Fruit fly (Drosophila melanogaster): ENCODE data around the gene Aldh7A1.
A peak's percentile ranks its signal among the peaks of the same experiment; 100 is the strongest.

Aldh7A1 gene

DNA sequence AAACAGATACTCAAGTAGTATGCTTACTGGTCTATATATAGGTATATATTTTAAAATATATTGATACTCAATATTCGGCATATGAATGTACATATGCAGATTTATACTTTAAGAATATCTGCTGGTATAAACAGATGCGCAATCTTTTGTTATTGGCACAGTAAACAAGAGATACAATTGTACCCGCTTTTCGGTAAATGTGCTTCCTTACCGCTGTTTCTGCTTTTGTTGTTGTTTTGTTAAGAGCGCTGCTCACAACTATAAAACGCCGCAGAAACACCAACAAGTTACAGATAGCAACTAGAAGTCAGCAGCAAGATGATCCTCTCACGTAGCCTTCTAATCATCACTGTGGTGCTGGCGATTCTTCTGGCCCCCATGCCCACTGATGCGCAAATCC lies 3.0 kb downstream of the Aldh7A1 start, which contains the start of gene CG45081:
Gene CG45081 (plus strand): TSS at position 301 of the 400 bp plus-strand sequence.
- TF ChIP-seq noc (tag; optimal IDR thresholded peaks at IDR 0.05): no peak

DNA sequence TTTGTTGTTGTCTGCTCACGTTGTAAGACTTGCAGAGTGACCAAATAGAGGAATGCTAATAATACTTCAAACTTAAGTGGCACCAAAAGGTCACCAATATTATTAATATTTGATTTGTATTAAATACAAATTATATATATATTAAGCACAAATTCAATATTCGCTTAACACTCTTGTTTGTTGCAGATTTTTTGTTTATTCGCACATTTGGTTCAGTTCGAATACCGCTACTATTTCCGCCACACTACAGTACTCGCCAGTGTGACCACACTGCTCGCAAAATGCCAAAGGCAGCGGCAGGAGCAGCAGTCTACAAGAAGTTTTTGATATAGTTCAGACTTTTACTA lies 4.6 kb downstream of the Aldh7A1 start, which contains the start of gene Max:
Gene Max (minus strand): TSS at position 44 of the 347 bp plus-strand sequence.
- TF ChIP-seq noc (tag; optimal IDR thresholded peaks at IDR 0.05): peak; percentile 63

- TF ChIP-seq noc (tag; optimal IDR thresholded peaks at IDR 0.05): no peak
These were observed 5.1 kb downstream of the Aldh7A1 start, which contains the start of the genes CG42374 and Mettl5 for dm6 chr3L:19263480-19264140. CG42374 (plus strand) TSS chr3L:19263766. Mettl5 (plus strand) TSS chr3L:19263766.

dm6 chr3L:19261720-19262119 lies 7.0 kb downstream of the Aldh7A1 start:
- TF ChIP-seq noc (tag; optimal IDR thresholded peaks at IDR 0.05): no peak

DNA sequence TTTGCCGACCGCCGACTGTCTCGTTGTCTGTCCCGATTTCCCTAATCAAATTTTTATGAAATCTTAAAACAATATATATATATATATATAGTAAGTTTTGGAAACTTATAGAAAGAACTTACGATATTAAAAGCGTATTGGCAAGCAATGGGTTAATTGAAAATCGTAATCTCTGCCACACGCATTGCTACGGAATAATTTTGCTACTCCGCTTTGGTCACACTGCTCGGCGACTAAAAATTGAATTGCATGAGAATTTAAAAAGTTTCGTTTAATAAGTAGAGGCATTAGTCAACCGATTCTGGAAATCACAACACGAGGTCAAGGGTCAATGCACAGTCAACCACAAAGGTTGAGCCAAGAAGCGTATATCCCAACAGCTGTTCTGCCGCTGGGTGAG lies 7.5 kb downstream of the Aldh7A1 start, which contains the start of gene Bet1:
Gene Bet1 (plus strand): TSS at position 182 of the 400 bp plus-strand sequence.
- TF ChIP-seq noc (tag; optimal IDR thresholded peaks at IDR 0.05): no peak

- TF ChIP-seq noc (tag; optimal IDR thresholded peaks at IDR 0.05): peak; percentile 59
These were observed 8.4 kb downstream of the Aldh7A1 start, which contains the start of gene nes for dm6 chr3L:19260278-19260803. nes (minus strand) TSS chr3L:19260679.

dm6 chr3L:19258199-19258598 lies 10.5 kb downstream of the Aldh7A1 start:
- no peak for TF ChIP-seq noc (tag; optimal IDR thresholded peaks at IDR 0.05)

dm6 chr3L:19254715-19255428 lies 13.8 kb downstream of the Aldh7A1 start, which contains the start of the genes mRpL21 and rept:
mRpL21 (minus strand) TSS chr3L:19255061.
rept (plus strand) TSS chr3L:19255340.
- peak; percentile 66 for TF ChIP-seq noc (tag; optimal IDR thresholded peaks at IDR 0.05)

DNA sequence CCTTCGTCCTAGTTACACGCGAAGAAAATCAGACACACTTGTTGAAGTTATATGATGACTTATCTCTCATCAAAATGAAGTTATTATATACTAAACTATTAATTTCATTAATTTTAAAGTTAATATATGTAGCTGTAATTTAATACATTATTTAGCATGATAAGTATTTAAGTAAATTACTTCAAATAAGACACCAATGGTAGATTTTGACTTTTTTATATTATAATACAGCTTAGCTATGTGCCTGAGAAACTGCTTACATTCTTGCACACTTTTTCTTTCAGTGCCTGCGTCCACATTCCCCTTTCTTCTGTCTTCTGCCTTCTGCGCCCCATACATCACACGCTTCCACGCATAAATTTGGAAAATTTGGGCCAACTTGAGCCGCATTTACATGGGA lies 17.1 kb downstream of the Aldh7A1 start:
- no peak for TF ChIP-seq noc (tag; optimal IDR thresholded peaks at IDR 0.05)

- TF ChIP-seq noc (tag; optimal IDR thresholded peaks at IDR 0.05): no peak
These were observed 30.9 kb downstream of the Aldh7A1 start for dm6 chr3L:19237780-19238179.

DNA sequence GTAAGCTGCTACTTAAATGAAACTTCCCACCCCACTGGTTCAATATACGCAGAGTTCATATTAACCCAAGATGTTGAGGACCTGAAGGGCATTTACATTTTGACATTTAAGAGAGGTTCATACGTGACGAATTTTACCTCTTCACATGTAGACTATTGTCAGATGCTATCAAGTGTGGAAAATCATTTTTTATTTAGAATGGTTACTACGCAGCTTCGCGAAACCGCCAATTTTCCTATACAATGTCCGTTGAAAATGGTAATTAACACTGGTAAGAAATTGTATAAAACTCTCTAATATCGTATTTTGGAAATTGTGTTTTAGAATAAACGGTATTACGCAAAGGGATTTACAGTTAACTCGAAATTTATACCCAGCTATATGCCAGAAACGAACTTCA lies 32.2 kb downstream of the Aldh7A1 start:
- TF ChIP-seq noc (tag; optimal IDR thresholded peaks at IDR 0.05): no peak

DNA sequence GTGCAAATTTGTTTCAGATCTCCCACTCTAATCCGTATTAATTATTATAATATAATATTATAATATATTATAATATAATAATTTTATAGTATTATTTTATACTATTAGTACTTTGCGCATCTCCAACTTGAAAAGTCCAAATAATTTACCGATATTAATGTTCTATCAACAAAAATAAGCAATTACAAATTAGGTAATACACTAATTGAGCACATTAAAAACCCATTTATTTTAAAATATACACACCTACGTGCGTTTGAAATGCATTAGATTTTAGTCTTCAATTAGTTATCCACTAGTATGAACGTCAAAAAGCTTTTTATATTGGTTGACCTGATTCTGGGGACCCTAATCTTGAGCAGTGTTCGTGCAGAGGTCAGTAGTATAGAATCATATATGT lies 32.7 kb downstream of the Aldh7A1 start, which contains the start of gene CG33647:
Gene CG33647 (plus strand): TSS at position 301 of the 400 bp plus-strand sequence.
- no peak for TF ChIP-seq noc (tag; optimal IDR thresholded peaks at IDR 0.05)

DNA sequence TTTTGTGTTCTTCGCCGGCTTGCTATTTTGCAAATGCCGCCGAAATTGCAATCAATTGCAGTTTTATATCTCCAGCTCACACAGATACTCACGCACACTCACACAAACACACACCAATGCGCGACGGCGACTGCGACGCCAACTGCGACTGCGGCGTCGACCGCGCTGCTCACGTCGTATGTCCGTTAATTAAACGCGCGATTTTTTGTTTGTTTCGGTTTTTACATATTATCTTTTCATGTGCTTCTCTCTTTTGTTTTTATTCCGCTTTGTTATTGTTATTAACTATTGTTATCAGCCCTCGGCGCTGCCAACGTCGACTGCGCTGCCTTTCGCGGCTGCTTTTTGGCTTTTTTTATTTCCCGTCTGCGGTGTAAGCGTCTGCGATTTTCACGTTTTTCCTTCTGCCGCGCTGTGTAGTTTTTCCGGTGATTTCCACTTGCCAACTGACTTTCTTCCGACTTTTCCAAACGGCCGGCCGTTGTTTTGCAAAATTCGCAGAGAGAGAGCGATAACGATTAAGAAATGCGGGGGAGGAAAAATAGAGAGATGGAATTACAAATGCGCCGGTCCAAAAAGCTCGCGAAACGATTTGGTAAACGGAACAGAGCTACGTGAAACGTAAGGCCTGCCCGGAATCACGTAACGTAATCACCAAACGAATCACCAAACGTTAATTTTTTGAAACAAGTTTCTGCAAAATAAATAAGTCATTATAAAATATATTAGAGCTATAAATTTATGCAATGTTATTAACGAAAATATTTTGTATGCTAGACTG lies 33.6 kb downstream of the Aldh7A1 start, which contains the start of gene fz2:
Gene fz2 (minus strand): TSS at position 452 of the 781 bp plus-strand sequence.
- no peak for TF ChIP-seq noc (tag; optimal IDR thresholded peaks at IDR 0.05)

DNA sequence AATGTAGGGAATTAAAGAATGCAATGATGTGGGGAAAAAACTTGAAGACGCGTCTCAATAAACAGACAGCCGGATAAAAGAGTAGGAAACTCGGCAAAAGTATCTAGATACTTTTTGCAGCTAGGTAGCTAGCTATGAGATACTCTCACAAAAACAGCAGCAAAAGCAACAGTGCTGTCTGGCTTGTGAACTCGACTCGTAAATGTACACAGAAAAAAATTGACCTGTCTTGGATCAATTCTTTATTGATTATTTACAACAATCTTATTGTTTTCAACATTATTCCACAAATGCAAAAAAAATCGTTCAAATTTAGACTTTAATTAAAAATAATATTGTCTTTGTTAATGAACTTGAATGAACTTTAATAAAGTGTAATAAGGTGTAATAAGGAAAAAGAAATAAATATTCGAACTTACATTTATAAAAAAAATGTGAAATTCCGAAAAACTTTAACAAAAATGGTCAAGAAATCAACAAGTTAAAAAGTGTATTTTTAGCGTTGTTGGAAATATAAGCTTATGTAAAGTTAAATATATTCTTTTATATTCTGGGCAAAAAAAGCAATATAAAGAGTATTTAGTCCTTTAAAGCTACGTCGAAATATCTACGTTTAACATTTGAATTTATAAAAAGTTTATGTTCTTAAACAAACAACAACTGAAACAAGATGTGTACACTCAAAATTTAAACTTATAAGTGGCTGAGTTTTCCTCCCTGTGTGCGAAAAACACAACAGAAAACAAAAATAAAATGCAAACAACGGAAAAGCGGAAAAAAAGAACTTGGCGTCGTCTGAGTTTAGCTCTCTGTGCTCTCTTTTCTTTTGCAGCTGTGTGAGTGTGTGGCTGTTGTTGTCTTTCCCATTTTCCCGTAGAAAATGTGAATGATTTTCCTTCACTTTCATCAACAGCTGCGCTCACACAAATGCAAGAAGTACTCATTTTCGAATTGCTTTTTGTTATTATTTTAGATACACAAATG lies 34.6 kb downstream of the Aldh7A1 start:
- TF ChIP-seq noc (tag; optimal IDR thresholded peaks at IDR 0.05): no peak

All from whole organism, larva.